Fruit fly (Drosophila melanogaster) whole organism, embryonic: ENCODE data around the gene NijC.

Experiments
- Abd-B ChIP-seq: fragments of 200-800 bp; sonication (Bioruptor generic); optimal IDR thresholded peaks from 2 replicates; lab custom pipeline; 2018; ENCODE audit warnings: missing biosample characterization, mild to moderate bottlenecking, missing genetic modification characterization, moderate library complexity
- Bgb ChIP-seq: fragments of 200-800 bp; sonication (Bioruptor generic); IDR thresholded peaks from 2 replicates; pipeline ENCODE4 v1.3.6; 2022; ENCODE audit warnings: missing biosample characterization, missing genetic modification characterization; ENCODE audit not compliant: partially characterized antibody
- CG10267 ChIP-seq: fragments of 200-800 bp; sonication (Bioruptor generic); optimal IDR thresholded peaks from 2 replicates; lab custom pipeline; 2018; ENCODE audit warnings: missing biosample characterization, mild to moderate bottlenecking, missing genetic modification characterization, moderate library complexity
- CG11504 ChIP-seq: fragments of 200-800 bp; sonication (Bioruptor generic); optimal IDR thresholded peaks from 3 replicates; lab custom pipeline; 2019; ENCODE audit warnings: missing biosample characterization, mild to moderate bottlenecking, missing genetic modification characterization, moderate library complexity
- CG14050 ChIP-seq: fragments of 200-800 bp; sonication (Bioruptor generic); IDR thresholded peaks from 3 replicates; pipeline ENCODE4 v1.3.6; 2022; ENCODE audit warnings: missing biosample characterization, missing genetic modification characterization
- CG14710 ChIP-seq: fragments of 200-800 bp; sonication (Bioruptor generic); optimal IDR thresholded peaks from 3 replicates; lab custom pipeline; 2019; ENCODE audit warnings: missing biosample characterization, mild to moderate bottlenecking, missing genetic modification characterization, moderate library complexity
- CG1603 ChIP-seq: fragments of 200-800 bp; sonication (Bioruptor generic); optimal IDR thresholded peaks from 2 replicates; lab custom pipeline; 2019; ENCODE audit warnings: missing biosample characterization, mild to moderate bottlenecking, missing genetic modification characterization, moderate library complexity
- CG16813 ChIP-seq: fragments of 200-800 bp; sonication (Bioruptor generic); IDR thresholded peaks from 3 replicates; pipeline ENCODE4 v1.3.6; 2022; ENCODE audit warnings: missing biosample characterization, missing genetic modification characterization; ENCODE audit not compliant: partially characterized antibody
- CG17359 ChIP-seq: fragments of 200-800 bp; sonication (Bioruptor generic); optimal IDR thresholded peaks from 3 replicates; lab custom pipeline; 2018; ENCODE audit warnings: missing biosample characterization, mild to moderate bottlenecking, missing genetic modification characterization, moderate library complexity
- CG18011 ChIP-seq: fragments of 200-800 bp; sonication (Bioruptor generic); optimal IDR thresholded peaks from 2 replicates; lab custom pipeline; 2017; ENCODE audit warnings: missing biosample characterization, missing genetic modification characterization, mild to moderate bottlenecking, moderate library complexity, missing genotype
- CG2116 ChIP-seq: fragments of 200-800 bp; sonication (Bioruptor generic); optimal IDR thresholded peaks from 3 replicates; lab custom pipeline; 2018; ENCODE audit warnings: missing biosample characterization, mild to moderate bottlenecking, missing genetic modification characterization
- CG2712 ChIP-seq: fragments of 200-800 bp; optimal IDR thresholded peaks from 3 replicates; lab custom pipeline; 2019; ENCODE audit warnings: missing biosample characterization, mild to moderate bottlenecking, missing genetic modification characterization, moderate library complexity
- CG3847 ChIP-seq: fragments of 200-800 bp; sonication (Bioruptor generic); IDR thresholded peaks from 2 replicates; pipeline ENCODE4 v1.3.6; 2022; ENCODE audit warnings: missing biosample characterization, missing genetic modification characterization
- CG42726 ChIP-seq: fragments of 200-800 bp; sonication (Bioruptor generic); IDR thresholded peaks from 2 replicates; pipeline ENCODE4 v1.3.6; 2022; ENCODE audit warnings: missing biosample characterization, missing genetic modification characterization; ENCODE audit not compliant: partially characterized antibody
- CG4328 ChIP-seq: fragments of 200-800 bp; sonication (Bioruptor generic); optimal IDR thresholded peaks from 3 replicates; lab custom pipeline; 2017; ENCODE audit warnings: missing biosample characterization, missing genetic modification reagents, missing genetic modification characterization
- CG9437 ChIP-seq: fragments of 200-800 bp; sonication (Bioruptor generic); optimal IDR thresholded peaks from 2 replicates; lab custom pipeline; 2018; ENCODE audit warnings: missing biosample characterization, mild to moderate bottlenecking, missing genetic modification characterization
- CTCF ChIP-seq: fragments of 200-800 bp; sonication (Bioruptor generic); optimal IDR thresholded peaks from 2 replicates; lab custom pipeline; 2017; ENCODE audit warnings: missing biosample characterization, mild to moderate bottlenecking, missing genetic modification characterization, moderate library complexity
- Dek ChIP-seq: fragments of 200-800 bp; sonication (Bioruptor generic); optimal IDR thresholded peaks from 3 replicates; lab custom pipeline; 2019; ENCODE audit warnings: missing biosample characterization, mild to moderate bottlenecking, missing genetic modification characterization, moderate library complexity
- Doc3 ChIP-seq: fragments of 200-800 bp; sonication (Bioruptor generic); IDR thresholded peaks from 3 replicates; pipeline ENCODE4 v1.3.6; 2022; ENCODE audit warnings: missing biosample characterization, missing genetic modification characterization; ENCODE audit not compliant: partially characterized antibody
- HmgD ChIP-seq: fragments of 200-800 bp; sonication (Bioruptor generic); optimal IDR thresholded peaks from 3 replicates; lab custom pipeline; 2016; ENCODE audit warnings: missing biosample characterization, missing genetic modification characterization
- HmgZ ChIP-seq: fragments of 200-800 bp; sonication (Bioruptor generic); optimal IDR thresholded peaks from 2 replicates; lab custom pipeline; 2018; ENCODE audit warnings: missing biosample characterization, mild to moderate bottlenecking, missing genetic modification characterization
- Hmr ChIP-seq: fragments of 200-800 bp; sonication (Bioruptor generic); optimal IDR thresholded peaks from 3 replicates; lab custom pipeline; 2017; ENCODE audit warnings: mild to moderate bottlenecking, missing biosample characterization, missing genetic modification reagents, missing genetic modification characterization
- Mrtf ChIP-seq: fragments of 200-800 bp; sonication (Bioruptor generic); IDR thresholded peaks from 3 replicates; pipeline ENCODE4 v1.3.6; 2022; ENCODE audit warnings: missing biosample characterization, missing genetic modification characterization
- Opbp ChIP-seq: fragments of 200-800 bp; sonication (Bioruptor generic); IDR thresholded peaks from 3 replicates; pipeline ENCODE4 v1.3.6; 2022; ENCODE audit warnings: missing biosample characterization, missing genetic modification characterization; ENCODE audit not compliant: partially characterized antibody
- Pdp1 ChIP-seq, 2 experiments: fragments of 200-800 bp; sonication (Bioruptor generic); optimal IDR thresholded peaks; 3 replicates each; lab custom pipeline; 2016; ENCODE audit warnings: missing biosample characterization in 2 of 2, missing genetic modification characterization in 2 of 2, mild to moderate bottlenecking in 1 of 2, moderate library complexity in 1 of 2
- Scr ChIP-seq: fragments of 200-800 bp; sonication (Bioruptor generic); IDR thresholded peaks from 2 replicates; pipeline ENCODE4 v1.3.6; 2022; ENCODE audit warnings: missing biosample characterization, missing genetic modification characterization; ENCODE audit not compliant: partially characterized antibody
- Sox100B ChIP-seq: fragments of 200-800 bp; sonication (Bioruptor generic); optimal IDR thresholded peaks from 3 replicates; lab custom pipeline; 2018; ENCODE audit warnings: missing biosample characterization, mild to moderate bottlenecking, missing genetic modification characterization
- Ssrp ChIP-seq: fragments of 200-800 bp; sonication (Bioruptor generic); optimal IDR thresholded peaks from 2 replicates; lab custom pipeline; 2018; ENCODE audit warnings: missing biosample characterization, mild to moderate bottlenecking, missing genetic modification characterization, moderate library complexity
- amos ChIP-seq: fragments of 200-800 bp; sonication (Bioruptor generic); IDR thresholded peaks from 2 replicates; pipeline ENCODE4 v1.3.6; 2022; ENCODE audit warnings: missing biosample characterization, missing genetic modification characterization; ENCODE audit not compliant: partially characterized antibody
- bbx ChIP-seq: fragments of 200-800 bp; sonication (Bioruptor generic); IDR thresholded peaks from 2 replicates; pipeline ENCODE4 v1.3.6; 2022; ENCODE audit warnings: missing biosample characterization, missing genetic modification characterization; ENCODE audit not compliant: partially characterized antibody
- cad ChIP-seq: fragments of >200 bp; optimal IDR thresholded peaks from 2 replicates; lab custom pipeline; 2017; ENCODE audit warnings: missing biosample characterization, missing genetic modification characterization
- cato ChIP-seq: fragments of 200-800 bp; sonication (Bioruptor generic); optimal IDR thresholded peaks from 2 replicates; lab custom pipeline; 2016; ENCODE audit warnings: missing biosample characterization, missing genetic modification characterization, borderline replicate concordance
- chif ChIP-seq, 2 experiments: fragments of 200-800 bp; sonication (Bioruptor generic); optimal IDR thresholded peaks; 3 replicates each; lab custom pipeline; 2016; ENCODE audit warnings: missing biosample characterization in 2 of 2, missing genetic modification characterization in 2 of 2
- fru ChIP-seq: fragments of >200 bp; optimal IDR thresholded peaks from 2 replicates; lab custom pipeline; 2017
- gfzf ChIP-seq: fragments of 200-800 bp; sonication (Bioruptor generic); optimal IDR thresholded peaks from 2 replicates; lab custom pipeline; 2016; ENCODE audit warnings: missing biosample characterization, mild to moderate bottlenecking, missing genetic modification characterization, moderate library complexity
- hkb ChIP-seq, 2 experiments: fragments of 200-800 bp in 1 of 2; fragments of >200 bp in 1 of 2; sonication (Bioruptor generic) in 1 of 2; IDR thresholded peaks in 1 of 2; optimal IDR thresholded peaks in 1 of 2; 2 replicates each; pipeline versions ENCODE4 v1.3.6 to Lab custom; 2017 to 2022; ENCODE audit warnings: missing biosample characterization in 1 of 2, missing genetic modification characterization in 1 of 2
- insv ChIP-seq, 2 experiments: fragments of 200-800 bp; sonication (Bioruptor generic); optimal IDR thresholded peaks; 3 replicates each; lab custom pipeline; 2016 to 2018; ENCODE audit warnings: missing biosample characterization in 2 of 2, missing genetic modification characterization in 2 of 2
- knrl ChIP-seq: fragments of 200-800 bp; sonication (Bioruptor generic); IDR thresholded peaks from 3 replicates; pipeline ENCODE4 v1.3.6; 2022; ENCODE audit warnings: missing biosample characterization, missing genetic modification characterization; ENCODE audit not compliant: partially characterized antibody
- mld ChIP-seq: fragments of 200-800 bp; sonication (Bioruptor generic); IDR thresholded peaks from 3 replicates; pipeline ENCODE4 v1.3.6; 2022; ENCODE audit warnings: missing biosample characterization, missing genetic modification characterization; ENCODE audit not compliant: partially characterized antibody
- pita ChIP-seq: fragments of 200-800 bp; sonication (Bioruptor generic); optimal IDR thresholded peaks from 2 replicates; lab custom pipeline; 2017; ENCODE audit warnings: missing biosample characterization, mild to moderate bottlenecking, missing genetic modification characterization
- sc ChIP-seq, 3 experiments: fragments of >200 bp in 2 of 3; fragments of 200-800 bp in 1 of 3; sonication (Bioruptor generic) in 1 of 3; optimal IDR thresholded peaks; 2 replicates in 2 of 3; 3 replicates in 1 of 3; lab custom pipeline; 2017; ENCODE audit warnings: mild to moderate bottlenecking in 1 of 3, missing biosample characterization in 1 of 3, missing genetic modification characterization in 1 of 3, missing genetic modification reagents in 1 of 3
- sd ChIP-seq: fragments of 200-800 bp; sonication (Bioruptor generic); optimal IDR thresholded peaks from 3 replicates; lab custom pipeline; 2018; ENCODE audit warnings: missing biosample characterization, mild to moderate bottlenecking, missing genetic modification characterization, moderate library complexity
- stwl ChIP-seq: fragments of 200-800 bp; sonication (Bioruptor generic); optimal IDR thresholded peaks from 3 replicates; lab custom pipeline; 2018; ENCODE audit warnings: missing biosample characterization, mild to moderate bottlenecking, missing genetic modification characterization, moderate library complexity
- trem ChIP-seq: fragments of 200-800 bp; optimal IDR thresholded peaks from 3 replicates; lab custom pipeline; 2019; ENCODE audit warnings: missing biosample characterization, mild to moderate bottlenecking, missing genetic modification characterization, moderate library complexity
- vnd ChIP-seq: fragments of 200-800 bp; sonication (Bioruptor generic); IDR thresholded peaks from 3 replicates; pipeline ENCODE4 v1.3.6; 2022; ENCODE audit warnings: missing biosample characterization, missing genetic modification characterization; ENCODE audit not compliant: partially characterized antibody
- wdn ChIP-seq: fragments of 200-800 bp; sonication (Bioruptor generic); IDR thresholded peaks from 2 replicates; pipeline ENCODE4 v1.3.6; 2022; ENCODE audit warnings: missing biosample characterization, missing genetic modification characterization
- zen ChIP-seq: fragments of 200-800 bp; sonication (Bioruptor generic); optimal IDR thresholded peaks from 3 replicates; lab custom pipeline; 2018; ENCODE audit warnings: missing biosample characterization, mild to moderate bottlenecking, missing genetic modification characterization, moderate library complexity

NijC gene

dm6 chr3R:12650537-12650936, 44.4 kb upstream of the NijC start:
- TF ChIP-seq gfzf (GFP tag; lab: Kevin White, UChicago): peak; percentile 15
- TF ChIP-seq trem (tag; lab: Kevin White, UChicago): peak; percentile 30
- TF ChIP-seq sc (optimal IDR thresholded peaks at IDR 0.05; lab: Kevin White, UChicago): no peak
- no peak for TF ChIP-seq sc (GFP tag; optimal IDR thresholded peaks at IDR 0.05; lab: Kevin White, UChicago)
- 0 out of 2 replicates have a peak, but pooled peaks have one; percentile 19 for TF ChIP-seq CG3847
- TF ChIP-seq Pdp1 (GFP tag; optimal IDR thresholded peaks at IDR 0.05; lab: Kevin White, UChicago): peak in 1 of 2 experiments; percentile 13
- peak; percentile 49; the same call in 2 of the 3 replicates for TF ChIP-seq Opbp (GFP tag; lab: Robert Waterston, UW)
- 0 out of 2 replicates have a peak, but pooled peaks have one; percentile 10 for TF ChIP-seq bbx
- peak; percentile 1 for TF ChIP-seq Dek (tag; lab: Kevin White, UChicago)
- peak; percentile 73 for TF ChIP-seq Bgb
- TF ChIP-seq CG42726 (GFP tag; lab: Robert Waterston, UW): 0 out of 2 replicates have a peak, but pooled peaks have one; percentile 49
- TF ChIP-seq HmgD (GFP tag; lab: Kevin White, UChicago): peak; percentile 24
- peak; percentile 18 for TF ChIP-seq CG2712
- TF ChIP-seq wdn: no peak
- TF ChIP-seq CTCF: peak; percentile 84
- peak; percentile 71 for TF ChIP-seq pita (GFP tag; lab: Kevin White, UChicago)
- TF ChIP-seq cad (GFP tag; lab: Kevin White, UChicago): no peak
- TF ChIP-seq CG4328 (GFP tag; lab: Kevin White, UChicago): no peak
- no peak for TF ChIP-seq hkb (optimal IDR thresholded peaks at IDR 0.05; lab: Kevin White, UChicago)
- no peak for TF ChIP-seq hkb (GFP tag; IDR thresholded peaks at IDR 0.05; lab: Robert Waterston, UW)
- TF ChIP-seq fru (lab: Kevin White, UChicago): no peak
- no peak for TF ChIP-seq Doc3 (GFP tag; lab: Robert Waterston, UW)
- no peak for TF ChIP-seq Sox100B (GFP tag; lab: Kevin White, UChicago)
- peak; percentile 1 for TF ChIP-seq CG11504 (tag; lab: Kevin White, UChicago)
- no peak for TF ChIP-seq cato (GFP tag; lab: Kevin White, UChicago)
- TF ChIP-seq Mrtf (GFP tag; lab: Robert Waterston, UW): no peak
- peak; percentile 2 for TF ChIP-seq zen (tag; lab: Kevin White, UChicago)
- peak; percentile 93 for TF ChIP-seq CG9437 (GFP tag; lab: Kevin White, UChicago)
- peak; percentile 18 for TF ChIP-seq Hmr (GFP tag; lab: Kevin White, UChicago)
- TF ChIP-seq knrl: peak; percentile 62
- peak; percentile 71 for TF ChIP-seq amos (GFP tag; lab: Robert Waterston, UW)
- TF ChIP-seq CG1603 (tag; lab: Kevin White, UChicago): no peak
- TF ChIP-seq CG14050: no peak
- peak; percentile 1 for TF ChIP-seq Ssrp
- TF ChIP-seq mld: no peak
- peak; percentile 50; the same call in 2 of the 3 replicates for TF ChIP-seq vnd
- TF ChIP-seq CG16813 (GFP tag; lab: Robert Waterston, UW): peak; percentile 66
- TF ChIP-seq Abd-B (GFP tag; lab: Kevin White, UChicago): peak; percentile 12
- TF ChIP-seq CG2116 (GFP tag; lab: Kevin White, UChicago): peak; percentile 11
- peak in 1 of 2 experiments; percentile 61 for TF ChIP-seq insv (GFP tag; optimal IDR thresholded peaks at IDR 0.05; lab: Kevin White, UChicago)
- TF ChIP-seq stwl (tag; lab: Kevin White, UChicago): peak; percentile 31
- peak; percentile 16; the same call in 1 of the 2 replicates for TF ChIP-seq Scr (GFP tag; lab: Robert Waterston, UW)
- TF ChIP-seq chif (GFP tag; optimal IDR thresholded peaks at IDR 0.05; lab: Kevin White, UChicago): peak in 1 of 2 experiments; percentile 10
- TF ChIP-seq CG17359 (tag; lab: Kevin White, UChicago): peak; percentile 22
- peak; percentile 7 for TF ChIP-seq CG10267 (tag; lab: Kevin White, UChicago)
- TF ChIP-seq sd (tag; lab: Kevin White, UChicago): peak; percentile 13
- no peak for TF ChIP-seq CG18011 (GFP tag; lab: Kevin White, UChicago)
- TF ChIP-seq CG14710 (tag; lab: Kevin White, UChicago): peak; percentile 61
- TF ChIP-seq HmgZ (tag; lab: Kevin White, UChicago): peak; percentile 33
